Worm (Caenorhabditis elegans) whole organism, young adult: Measurements from ENCODE around the gene ptr-19.

ENCODE experiments used
- F22D6.2 ChIP-seq: sonication (generic microtip); optimal IDR thresholded peaks from 2 replicates; lab custom pipeline; 2016; ENCODE audit warnings: mild to moderate bottlenecking, missing genetic modification characterization, missing compliant biosample characterization
- F57A8.1 ChIP-seq: fragments of 200-800 bp; sonication (Bioruptor generic); optimal IDR thresholded peaks from 2 replicates; lab custom pipeline; 2018; ENCODE audit warnings: mild to moderate bottlenecking, missing genetic modification characterization, moderate library complexity, missing compliant biosample characterization
- Y95B8A.8 ChIP-seq: fragments of 200-800 bp; sonication (Bioruptor generic); IDR thresholded peaks from 2 replicates; pipeline ENCODE4 v1.3.6; 2022; ENCODE audit warnings: missing genetic modification reagents, missing genetic modification characterization, missing compliant biosample characterization
- atf-7 ChIP-seq: sonication (generic microtip); optimal IDR thresholded peaks from 2 replicates; lab custom pipeline; 2017; ENCODE audit warnings: mild to moderate bottlenecking, missing genetic modification characterization, missing compliant biosample characterization
- dox-1 ChIP-seq: fragments of 200-800 bp; sonication (Bioruptor generic); IDR thresholded peaks from 2 replicates; pipeline ENCODE4 v1.3.6; 2022; ENCODE audit warnings: missing genetic modification reagents, missing genetic modification characterization, missing compliant biosample characterization
- efl-1 ChIP-seq: fragments of 150-350 bp; optimal IDR thresholded peaks from 2 replicates; lab custom pipeline; 2014; ENCODE audit warnings: missing biosample characterization, missing genetic modification reagents, missing genetic modification characterization
- ekl-4 ChIP-seq: fragments of 200-800 bp; sonication (Bioruptor generic); IDR thresholded peaks from 2 replicates; pipeline ENCODE4 v1.3.6; 2022; ENCODE audit warnings: missing genetic modification reagents, missing genetic modification characterization, missing compliant biosample characterization
- hmg-1.2 ChIP-seq: fragments of 200-800 bp; sonication (Bioruptor generic); IDR thresholded peaks from 2 replicates; pipeline ENCODE4 v1.3.6; 2022; ENCODE audit warnings: missing genetic modification reagents, missing genetic modification characterization, missing compliant biosample characterization
- hsf-1 ChIP-seq: fragments of 200-800 bp; sonication (Bioruptor generic); IDR thresholded peaks from 2 replicates; pipeline ENCODE4 v1.3.6; 2022; ENCODE audit warnings: missing genetic modification reagents, missing genetic modification characterization, missing compliant biosample characterization
- lsy-27 ChIP-seq: sonication (generic microtip); optimal IDR thresholded peaks from 2 replicates; lab custom pipeline; 2017; ENCODE audit warnings: missing genetic modification characterization, mild to moderate bottlenecking, missing compliant biosample characterization, antibody characterized with exemption, missing genotype, borderline replicate concordance; ENCODE audit not compliant: insufficient read depth
- nfya-2 ChIP-seq: fragments of 200-800 bp; sonication (Bioruptor generic); IDR thresholded peaks from 2 replicates; pipeline ENCODE4 v1.3.6; 2022; ENCODE audit warnings: missing genetic modification reagents, missing genetic modification characterization, missing compliant biosample characterization
- pha-4 ChIP-seq: fragments of 150-350 bp; sonication (generic microtip); optimal IDR thresholded peaks from 2 replicates; lab custom pipeline; 2014; ENCODE audit warnings: missing biosample characterization, missing genetic modification reagents, missing genetic modification characterization
- unc-62 ChIP-seq: fragments of 150-350 bp; optimal IDR thresholded peaks from 2 replicates; lab custom pipeline; 2014; ENCODE audit warnings: missing biosample characterization, missing genetic modification reagents, missing genetic modification characterization

DNA sequence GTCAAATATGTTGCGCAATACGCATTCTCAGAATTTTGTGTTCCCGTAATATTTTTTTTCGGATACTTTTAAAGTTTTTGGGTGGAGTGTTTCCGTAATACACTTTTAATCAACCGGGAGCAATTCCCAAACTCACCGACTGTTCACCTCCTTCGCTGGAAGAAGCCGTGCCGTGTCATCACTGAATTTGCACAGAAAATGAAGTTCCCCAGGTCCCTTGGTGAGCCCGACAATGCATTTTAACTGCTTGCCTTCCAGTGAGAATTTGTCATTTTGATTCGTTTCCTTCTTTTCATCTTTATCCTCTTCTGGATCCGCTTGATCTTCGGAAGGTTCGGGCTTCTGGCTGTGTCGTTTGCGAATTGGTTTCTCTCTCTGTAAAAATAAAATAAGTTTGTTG, 27.3 kb upstream of the ptr-19 start:
- no peak for TF ChIP-seq hsf-1 (GFP tag; lab: Robert Waterston, UW)
- TF ChIP-seq F22D6.2 (tag; lab: Kevin White, UChicago): no peak
- no peak for TF ChIP-seq dox-1 (GFP tag; lab: Robert Waterston, UW)
- no peak for TF ChIP-seq unc-62 (GFP tag; lab: Kevin White, UChicago)
- TF ChIP-seq ekl-4 (GFP tag; lab: Robert Waterston, UW): no peak
- TF ChIP-seq lsy-27 (tag; lab: Kevin White, UChicago): no peak
- TF ChIP-seq pha-4 (tag; lab: Kevin White, UChicago): no peak
- no peak for TF ChIP-seq atf-7 (tag; lab: Kevin White, UChicago)
- TF ChIP-seq hmg-1.2: no peak
- TF ChIP-seq efl-1 (GFP tag; lab: Kevin White, UChicago): no peak
- no peak for TF ChIP-seq nfya-2 (GFP tag; lab: Robert Waterston, UW)
- no peak for TF ChIP-seq Y95B8A.8 (GFP tag; lab: Robert Waterston, UW)
- no peak for TF ChIP-seq F57A8.1
